Worm (Caenorhabditis elegans) whole organism, mixed stage, embryonic: Measurements from ENCODE around the gene sur-5.

ENCODE experiments used
- blmp-1 ChIP-seq: fragments of 150-350 bp; optimal IDR thresholded peaks from 2 replicates; lab custom pipeline; 2014; ENCODE audit warnings: missing biosample characterization, missing genetic modification characterization
- cnd-1 ChIP-seq: fragments of 200-800 bp; sonication (Bioruptor generic); optimal IDR thresholded peaks from 2 replicates; lab custom pipeline; 2018; ENCODE audit warnings: mild to moderate bottlenecking, missing genetic modification characterization, missing compliant biosample characterization
- drap-1 ChIP-seq: fragments of 200-800 bp; sonication (Bioruptor generic); optimal IDR thresholded peaks from 3 replicates; lab custom pipeline; 2018; ENCODE audit warnings: mild to moderate bottlenecking, missing genetic modification characterization, missing compliant biosample characterization
- lin-13 ChIP-seq: fragments of 150-350 bp; optimal IDR thresholded peaks from 2 replicates; lab custom pipeline; 2014; ENCODE audit warnings: missing biosample characterization, missing genetic modification characterization
- mep-1 ChIP-seq: fragments of 150-350 bp; optimal IDR thresholded peaks from 2 replicates; lab custom pipeline; 2017; ENCODE audit warnings: missing biosample characterization, missing genetic modification reagents, missing genetic modification characterization, inconsistent platforms
- nhr-12 ChIP-seq: fragments of 150-350 bp; optimal IDR thresholded peaks from 2 replicates; lab custom pipeline; 2014; ENCODE audit warnings: missing biosample characterization, missing genetic modification characterization
- nhr-28 ChIP-seq: fragments of 150-350 bp; optimal IDR thresholded peaks from 2 replicates; lab custom pipeline; 2014; ENCODE audit warnings: missing biosample characterization, missing genetic modification characterization
- nhr-76 ChIP-seq: sonication (generic microtip); optimal IDR thresholded peaks from 2 replicates; lab custom pipeline; 2017; ENCODE audit warnings: missing biosample characterization, missing genetic modification characterization
- snpc-4 ChIP-seq: fragments of 150-350 bp; optimal IDR thresholded peaks from 2 replicates; lab custom pipeline; 2014; ENCODE audit warnings: missing biosample characterization, missing genetic modification characterization
- unc-39 ChIP-seq: fragments of 150-350 bp; optimal IDR thresholded peaks from 2 replicates; lab custom pipeline; 2014; ENCODE audit warnings: missing biosample characterization, missing genetic modification characterization
- unc-62 ChIP-seq: fragments of 150-350 bp; optimal IDR thresholded peaks from 2 replicates; lab custom pipeline; 2014; ENCODE audit warnings: missing biosample characterization, missing genetic modification reagents, missing genetic modification characterization
- ztf-11 ChIP-seq: fragments of 150-350 bp; optimal IDR thresholded peaks from 2 replicates; lab custom pipeline; 2014; ENCODE audit warnings: missing biosample characterization, missing genetic modification characterization

DNA sequence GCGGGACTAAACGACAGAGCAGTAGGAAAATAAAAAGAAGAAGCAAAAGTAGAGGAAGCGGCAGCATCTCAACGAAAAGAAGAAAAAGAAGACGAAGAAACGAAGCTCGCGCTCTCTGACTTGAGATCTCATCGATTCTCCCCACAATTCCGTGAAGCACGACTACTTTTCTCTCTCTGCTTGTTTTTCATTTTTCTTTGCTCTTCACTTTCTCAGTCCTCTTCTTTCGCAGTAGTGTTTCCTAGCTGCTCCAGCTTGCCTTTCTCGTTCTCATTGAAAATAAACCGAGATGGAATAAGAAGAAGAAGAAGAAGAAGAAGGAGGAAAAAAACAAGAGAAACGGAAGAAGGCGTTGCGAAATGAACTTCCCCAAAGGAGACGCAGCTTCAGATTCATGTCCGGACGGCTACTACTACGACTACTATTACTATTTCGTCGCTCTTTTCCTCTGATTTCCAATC lies 20.6 kb downstream of the sur-5 start:
- TF ChIP-seq cnd-1 (tag; lab: Kevin White, UChicago) (no peak), lin-13 (no peak), mep-1 (no peak), nhr-12 (tag; lab: Kevin White, UChicago) (no peak), unc-39 (tag; lab: Kevin White, UChicago) (peak; percentile 60), blmp-1 (no peak), unc-62 (GFP tag; lab: Kevin White, UChicago) (no peak), ztf-11 (no peak), nhr-76 (tag; lab: Kevin White, UChicago) (no peak), drap-1 (GFP tag; lab: Kevin White, UChicago) (no peak), nhr-28 (tag; lab: Kevin White, UChicago) (no peak), snpc-4 (tag; lab: Kevin White, UChicago) (no peak)
